Worm (Caenorhabditis elegans): ENCODE measurements around the gene zhit-1.
A peak's percentile ranks its signal among the peaks of the same experiment; 100 is the strongest.

zhit-1 gene

ce11 chrV:5601263-5601662 is 4.9 kb upstream of the zhit-1 start, which contains the start of gene CD4.8:
TSS of gene CD4.8 (minus strand) at chrV:5601363.
- TF ChIP-seq ceh-82 (tag; optimal IDR thresholded peaks at IDR 0.05), result no peak
- no peak for TF ChIP-seq snpc-4 (tag; optimal IDR thresholded peaks at IDR 0.05)
- TF ChIP-seq zfp-2 (tag; optimal IDR thresholded peaks at IDR 0.05), result no peak
- TF ChIP-seq madf-9 (GFP tag; conservative IDR thresholded peaks at IDR 0.05), result no peak
- TF ChIP-seq dmd-6 (GFP tag; IDR thresholded peaks at IDR 0.05), result no peak
- no peak for TF ChIP-seq ces-1 (GFP tag; optimal IDR thresholded peaks at IDR 0.05)
- no peak for TF ChIP-seq ceh-44 (GFP tag; IDR thresholded peaks at IDR 0.05)
- TF ChIP-seq zip-11 (GFP tag; IDR thresholded peaks at IDR 0.05), result no peak
- TF ChIP-seq egl-43 (GFP tag; IDR thresholded peaks at IDR 0.05), result no peak
- TF ChIP-seq skn-1 (tag; optimal IDR thresholded peaks at IDR 0.05), result no peak
- TF ChIP-seq lir-3 (tag; optimal IDR thresholded peaks at IDR 0.05), result no peak
- no peak for TF ChIP-seq pha-4 (GFP tag; IDR thresholded peaks at IDR 0.05)
- TF ChIP-seq pha-4 (tag; optimal IDR thresholded peaks at IDR 0.05), result no peak
- no peak for TF ChIP-seq fkh-10 (GFP tag; optimal IDR thresholded peaks at IDR 0.05)
- TF ChIP-seq cey-2 (tag; optimal IDR thresholded peaks at IDR 0.05; ENCODE audit: borderline replicate concordance, insufficient read depth), result no peak

DNA sequence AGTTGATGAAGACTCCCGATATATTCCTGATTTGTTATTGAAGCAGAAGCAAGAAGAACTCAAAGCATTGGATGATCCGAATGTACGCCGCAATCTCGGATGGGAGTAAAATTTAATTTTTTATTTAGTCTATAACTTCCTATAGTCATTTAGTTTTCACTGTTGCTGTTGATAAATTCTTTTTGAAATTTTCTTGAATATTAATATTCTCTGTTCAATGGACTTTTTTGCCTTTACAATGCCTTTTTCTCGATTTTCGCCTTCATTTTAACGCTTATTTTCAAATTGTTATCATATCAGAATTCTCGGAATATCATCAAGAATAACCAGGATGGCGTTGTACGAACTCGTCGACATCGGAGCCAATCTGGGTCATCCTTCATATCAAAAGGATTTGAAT is 2.0 kb downstream of the zhit-1 start, which contains the start of gene crn-2:
crn-2 (plus strand) TSS at position 301 of the 400 bp plus-strand sequence.
- TF ChIP-seq aha-1 (tag) (peak; percentile 44), lir-3 (tag; optimal IDR thresholded peaks at IDR 0.05) (no peak)

ce11 chrV:5593406-5593805 is 2.9 kb downstream of the zhit-1 start, which contains the start of gene mrpl-48:
TSS of gene mrpl-48 (plus strand) at chrV:5593706.
- TF ChIP-seq attf-4 (tag; optimal IDR thresholded peaks at IDR 0.05), result no peak
- no peak for TF ChIP-seq mep-1 (tag; optimal IDR thresholded peaks at IDR 0.05)
- TF ChIP-seq ceh-32 (tag; optimal IDR thresholded peaks at IDR 0.05; ENCODE audit: poor library complexity), result no peak
- no peak for TF ChIP-seq mdl-1 (tag; optimal IDR thresholded peaks at IDR 0.05)
- TF ChIP-seq pha-4 (GFP tag; IDR thresholded peaks at IDR 0.05), result no peak
- no peak for TF ChIP-seq pha-4 (tag; optimal IDR thresholded peaks at IDR 0.05)
- no peak for TF ChIP-seq fkh-10 (GFP tag; optimal IDR thresholded peaks at IDR 0.05)
- no peak for TF ChIP-seq aly-2 (tag; optimal IDR thresholded peaks at IDR 0.05)
- no peak for TF ChIP-seq unc-62 (GFP tag; optimal IDR thresholded peaks at IDR 0.05 in 1 of 2)
- TF ChIP-seq unc-62 (tag; optimal IDR thresholded peaks at IDR 0.05), result no peak
- no peak for TF ChIP-seq php-3 (GFP tag; IDR thresholded peaks at IDR 0.05)
- TF ChIP-seq F49E8.2 (tag; optimal IDR thresholded peaks at IDR 0.05; ENCODE audit: borderline replicate concordance), result no peak
- TF ChIP-seq zfp-3 (GFP tag; conservative IDR thresholded peaks at IDR 0.05), result no peak
- TF ChIP-seq nhr-41 (GFP tag; IDR thresholded peaks at IDR 0.05), result no peak
- TF ChIP-seq lin-39 (tag; optimal IDR thresholded peaks at IDR 0.05), result no peak

DNA sequence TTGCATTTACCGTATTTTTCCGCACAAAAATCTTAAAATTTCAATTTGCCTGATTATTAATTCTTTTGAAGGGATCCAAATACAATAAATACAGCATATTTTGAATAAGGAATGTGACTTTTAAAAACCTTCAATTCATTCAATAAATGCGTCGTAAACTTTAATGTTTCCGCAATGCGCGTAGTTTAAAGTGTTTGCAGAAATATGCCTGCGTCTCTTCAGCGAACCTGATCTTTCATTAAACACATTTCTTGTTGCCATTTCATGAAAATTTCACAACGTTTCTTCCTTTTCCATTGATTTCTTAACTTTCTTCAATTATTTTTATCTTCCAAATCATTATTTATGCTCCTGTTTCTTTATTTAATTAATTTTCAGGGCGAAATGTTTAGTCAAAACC is 4.0 kb downstream of the zhit-1 start, which contains the start of gene vps-37:
vps-37 (plus strand) TSS at position 378 of the 400 bp plus-strand sequence.
- TF ChIP-seq nhr-237 (tag; optimal IDR thresholded peaks at IDR 0.05), result no peak
- no peak for TF ChIP-seq Y48G9A.11 (GFP tag; IDR thresholded peaks at IDR 0.05)
- TF ChIP-seq nhr-10 (tag; optimal IDR thresholded peaks at IDR 0.05), result no peak
- TF ChIP-seq madf-5 (GFP tag; IDR thresholded peaks at IDR 0.05), result no peak
- no peak for TF ChIP-seq ceh-44 (GFP tag; IDR thresholded peaks at IDR 0.05)
- no peak for TF ChIP-seq snpc-4 (tag; optimal IDR thresholded peaks at IDR 0.05)
- TF ChIP-seq mdt-29 (GFP tag; IDR thresholded peaks at IDR 0.05), result no peak
- peak in 1 of 2 experiments; percentile 42 for TF ChIP-seq unc-62 (GFP tag; optimal IDR thresholded peaks at IDR 0.05 in 1 of 2)
- no peak for TF ChIP-seq unc-62 (tag; optimal IDR thresholded peaks at IDR 0.05)
- TF ChIP-seq T26A8.4 (GFP tag; IDR thresholded peaks at IDR 0.05), result peak; percentile 36
- TF ChIP-seq D1046.2 (GFP tag; IDR thresholded peaks at IDR 0.05), result no peak
- no peak for TF ChIP-seq madf-9 (GFP tag; conservative IDR thresholded peaks at IDR 0.05)
- peak; percentile 74 for TF ChIP-seq hmg-1.1 (GFP tag; IDR thresholded peaks at IDR 0.05)
- no peak for TF ChIP-seq F26F4.8 (GFP tag; conservative IDR thresholded peaks at IDR 0.05)
- no peak for TF ChIP-seq ceh-20 (GFP tag; IDR thresholded peaks at IDR 0.05)
- TF ChIP-seq spr-1 (tag; optimal IDR thresholded peaks at IDR 0.05), result no peak
- no peak for TF ChIP-seq php-3 (GFP tag; IDR thresholded peaks at IDR 0.05)
- TF ChIP-seq gei-8 (GFP tag; optimal IDR thresholded peaks at IDR 0.05), result no peak
- peak; percentile 86 for TF ChIP-seq dve-1 (tag; optimal IDR thresholded peaks at IDR 0.05; ENCODE audit: insufficient read depth)
- TF ChIP-seq lin-13 (GFP tag; optimal IDR thresholded peaks at IDR 0.05), result peak; percentile 33
- TF ChIP-seq ztf-7 (tag; optimal IDR thresholded peaks at IDR 0.05), result peak; percentile 68
- TF ChIP-seq nhr-11 (tag; optimal IDR thresholded peaks at IDR 0.05), result peak; percentile 63
- TF ChIP-seq lin-15B (tag; optimal IDR thresholded peaks at IDR 0.05), result no peak
- TF ChIP-seq lin-38 (GFP tag; IDR thresholded peaks at IDR 0.05), result peak; percentile 78
- TF ChIP-seq aha-1 (tag), result peak; percentile 63
